Worm (Caenorhabditis elegans): Measurements from ENCODE around the gene C07A9.9.

The C07A9.9 gene

DNA sequence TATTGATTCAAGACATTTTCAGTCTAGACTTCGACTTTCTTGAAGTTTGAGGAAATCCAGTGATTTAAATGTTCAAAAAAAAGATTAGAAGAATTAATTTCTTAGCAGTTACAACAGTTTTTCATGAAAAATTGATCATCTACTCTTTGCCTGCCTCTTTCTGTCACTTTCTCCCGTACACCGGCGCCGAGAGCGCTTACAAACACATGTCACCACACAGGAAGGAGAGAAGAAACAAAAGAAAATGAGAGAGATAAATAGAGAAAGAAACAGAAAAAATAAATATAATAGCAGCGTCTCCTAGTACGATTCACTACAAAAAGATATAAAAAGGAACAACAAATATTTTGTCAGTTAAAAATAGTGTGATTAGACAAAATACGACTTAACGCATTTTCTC is 773 bp downstream of the C07A9.9 start (continued):
- TF ChIP-seq hlh-17 (GFP tag; optimal IDR thresholded peaks at IDR 0.05; ENCODE audit: borderline replicate concordance) = no peak
- no peak for TF ChIP-seq tlp-1 (tag; optimal IDR thresholded peaks at IDR 0.05)
- no peak for TF ChIP-seq nhr-28 (tag; optimal IDR thresholded peaks at IDR 0.05)
- TF ChIP-seq fkh-4 (tag; optimal IDR thresholded peaks at IDR 0.05; ENCODE audit: borderline replicate concordance) = no peak
- no peak for TF ChIP-seq ama-1 (optimal IDR thresholded peaks at IDR 0.05)
- TF ChIP-seq rnt-1 (tag; optimal IDR thresholded peaks at IDR 0.05) = peak; percentile 22
- no peak for TF ChIP-seq unc-86 (tag; optimal IDR thresholded peaks at IDR 0.05)
- no peak for TF ChIP-seq egl-27 (tag; optimal IDR thresholded peaks at IDR 0.05)
- TF ChIP-seq snu-23 (GFP tag; optimal IDR thresholded peaks at IDR 0.05) = peak; percentile 7
- no peak for TF ChIP-seq C34B4.2 (tag; optimal IDR thresholded peaks at IDR 0.05)
- TF ChIP-seq isw-1 (GFP tag; IDR thresholded peaks at IDR 0.05) = no peak
- TF ChIP-seq mef-2 (tag; optimal IDR thresholded peaks at IDR 0.05) = no peak
- TF ChIP-seq hpl-2 (GFP tag; optimal IDR thresholded peaks at IDR 0.05) = no peak
- no peak for TF ChIP-seq Y116A8C.19 (tag; optimal IDR thresholded peaks at IDR 0.05; ENCODE audit: borderline replicate concordance)
- no peak for TF ChIP-seq vab-15 (tag; optimal IDR thresholded peaks at IDR 0.05)

- TF ChIP-seq unc-30 (tag; optimal IDR thresholded peaks at IDR 0.05) (no peak), pax-3 (tag; optimal IDR thresholded peaks at IDR 0.05) (no peak), ama-1 (optimal IDR thresholded peaks at IDR 0.05) (no peak), efl-3 (GFP tag; optimal IDR thresholded peaks at IDR 0.05) (no peak), lin-14 (GFP tag; optimal IDR thresholded peaks at IDR 0.05) (peak; percentile 38), elt-3 (tag; optimal IDR thresholded peaks at IDR 0.05) (peak in 1 of 6 experiments; percentile 29), sox-4 (tag; optimal IDR thresholded peaks at IDR 0.05) (no peak), nhr-84 (tag; optimal IDR thresholded peaks at IDR 0.05) (no peak), ceh-8 (GFP tag; optimal IDR thresholded peaks at IDR 0.05) (no peak), tbx-2 (tag; optimal IDR thresholded peaks at IDR 0.05) (no peak), nhr-237 (tag; optimal IDR thresholded peaks at IDR 0.05) (no peak), blmp-1 (tag; optimal IDR thresholded peaks at IDR 0.05) (no peak), dsc-1 (tag; optimal IDR thresholded peaks at IDR 0.05) (no peak), hpl-2 (GFP tag; optimal IDR thresholded peaks at IDR 0.05) (no peak), dpl-1 (GFP tag; optimal IDR thresholded peaks at IDR 0.05) (peak in 1 of 3 experiments; percentile 22), xbp-1 (tag; optimal IDR thresholded peaks at IDR 0.05) (peak; percentile 14), lin-39 (tag; optimal IDR thresholded peaks at IDR 0.05) (no peak), unc-62 (GFP tag; optimal IDR thresholded peaks at IDR 0.05) (no peak), zag-1 (tag; optimal IDR thresholded peaks at IDR 0.05) (no peak), F16B12.6 (tag; optimal IDR thresholded peaks at IDR 0.05) (no peak), egl-13 (tag; optimal IDR thresholded peaks at IDR 0.05) (no peak), skn-1 (tag; optimal IDR thresholded peaks at IDR 0.05) (no peak), alr-1 (tag; optimal IDR thresholded peaks at IDR 0.05; ENCODE audit: borderline replicate concordance) (no peak), lin-13 (GFP tag; optimal IDR thresholded peaks at IDR 0.05) (peak; percentile 55), ztf-4 (tag; optimal IDR thresholded peaks at IDR 0.05) (no peak), isw-1 (GFP tag; IDR thresholded peaks at IDR 0.05) (no peak), efl-1 (optimal IDR thresholded peaks at IDR 0.05) (peak; percentile 10), efl-1 (GFP tag; optimal IDR thresholded peaks at IDR 0.05 in 1 of 2) (peak in 1 of 2 experiments; percentile 95), nhr-11 (tag; optimal IDR thresholded peaks at IDR 0.05) (no peak), pag-3 (tag; optimal IDR thresholded peaks at IDR 0.05; ENCODE audit: borderline replicate concordance, insufficient read depth) (no peak), sptf-1 (tag; optimal IDR thresholded peaks at IDR 0.05) (no peak), sup-37 (GFP tag; optimal IDR thresholded peaks at IDR 0.05) (no peak), Y116A8C.19 (tag; optimal IDR thresholded peaks at IDR 0.05; ENCODE audit: borderline replicate concordance) (no peak), zip-4 (GFP tag; optimal IDR thresholded peaks at IDR 0.05) (no peak), unc-98 (GFP tag; IDR thresholded peaks at IDR 0.05) (no peak), grh-1 (GFP tag; IDR thresholded peaks at IDR 0.05) (peak; percentile 54), nhr-28 (tag; optimal IDR thresholded peaks at IDR 0.05) (no peak), mep-1 (tag; optimal IDR thresholded peaks at IDR 0.05) (peak; percentile 46), ets-5 (GFP tag; IDR thresholded peaks at IDR 0.05) (no peak), lir-3 (tag; optimal IDR thresholded peaks at IDR 0.05; ENCODE audit: poor library complexity) (no peak), ceh-88 (GFP tag; IDR thresholded peaks at IDR 0.05) (no peak), nhr-76 (tag; optimal IDR thresholded peaks at IDR 0.05) (no peak)
These were observed 1.2 kb downstream of the C07A9.9 start for ce11 chrIII:9666239-9666638.
